Fruit fly (Drosophila melanogaster) whole organism, embryonic: Measurements from ENCODE around the gene CG12253.

Experiments used
- Bdp1 ChIP-seq: fragments of 200-800 bp; sonication (Bioruptor generic); optimal IDR thresholded peaks from 3 replicates; lab custom pipeline; 2016; ENCODE audit warnings: missing biosample characterization, missing genetic modification characterization
- C15 ChIP-seq: fragments of 200-800 bp; sonication (Bioruptor generic); IDR thresholded peaks from 3 replicates; pipeline ENCODE4 v1.3.6; 2022; ENCODE audit warnings: missing biosample characterization, missing genetic modification characterization
- CG10654 ChIP-seq: fragments of 200-800 bp; sonication (Bioruptor generic); optimal IDR thresholded peaks from 2 replicates; lab custom pipeline; 2016; ENCODE audit warnings: missing biosample characterization, missing genetic modification characterization
- CG12391 ChIP-seq: fragments of 200-800 bp; sonication (Bioruptor generic); optimal IDR thresholded peaks from 3 replicates; lab custom pipeline; 2018; ENCODE audit warnings: missing biosample characterization, mild to moderate bottlenecking, missing genetic modification characterization, moderate library complexity
- CG12659 ChIP-seq: fragments of 200-800 bp; sonication (Bioruptor generic); optimal IDR thresholded peaks from 3 replicates; lab custom pipeline; 2017; ENCODE audit warnings: mild to moderate bottlenecking, missing biosample characterization, missing genetic modification reagents, missing genetic modification characterization
- CG15514 ChIP-seq: fragments of 200-800 bp; sonication (Bioruptor generic); optimal IDR thresholded peaks from 3 replicates; lab custom pipeline; 2017; ENCODE audit warnings: missing biosample characterization, missing genetic modification characterization, mild to moderate bottlenecking, moderate library complexity, missing genetic modification reagents
- CG15601 ChIP-seq: fragments of 200-800 bp; sonication (Bioruptor generic); optimal IDR thresholded peaks from 3 replicates; lab custom pipeline; 2019; ENCODE audit warnings: missing biosample characterization, mild to moderate bottlenecking, missing genetic modification characterization, moderate library complexity
- CG17568 ChIP-seq: fragments of 200-800 bp; sonication (Bioruptor generic); optimal IDR thresholded peaks from 2 replicates; lab custom pipeline; 2018; ENCODE audit warnings: missing biosample characterization, mild to moderate bottlenecking, missing genetic modification characterization, moderate library complexity
- CG17612 ChIP-seq: fragments of 200-800 bp; sonication (Bioruptor generic); IDR thresholded peaks from 2 replicates; pipeline ENCODE4 v1.3.6; 2022; ENCODE audit warnings: missing biosample characterization, missing genetic modification characterization
- CG17829 ChIP-seq: fragments of 200-800 bp; optimal IDR thresholded peaks from 2 replicates; lab custom pipeline; 2019; ENCODE audit warnings: missing biosample characterization, mild to moderate bottlenecking, missing genetic modification characterization, moderate library complexity
- CG18011 ChIP-seq: fragments of 200-800 bp; sonication (Bioruptor generic); optimal IDR thresholded peaks from 2 replicates; lab custom pipeline; 2017; ENCODE audit warnings: missing biosample characterization, missing genetic modification characterization, mild to moderate bottlenecking, moderate library complexity, missing genotype
- CG32767 ChIP-seq: fragments of 200-800 bp; sonication (Bioruptor generic); IDR thresholded peaks from 2 replicates; pipeline ENCODE4 v1.3.6; 2022; ENCODE audit warnings: missing biosample characterization, missing genetic modification characterization
- CG3407 ChIP-seq: fragments of 200-800 bp; sonication (Bioruptor generic); optimal IDR thresholded peaks from 2 replicates; lab custom pipeline; 2018; ENCODE audit warnings: missing biosample characterization, mild to moderate bottlenecking, missing genetic modification characterization
- CG4282 ChIP-seq: fragments of 200-800 bp; sonication (Bioruptor generic); optimal IDR thresholded peaks from 2 replicates; lab custom pipeline; 2016; ENCODE audit warnings: missing biosample characterization, missing genetic modification characterization
- CG6175 ChIP-seq: fragments of 200-800 bp; sonication (Bioruptor generic); IDR thresholded peaks from 3 replicates; pipeline ENCODE4 v1.3.6; 2022; ENCODE audit warnings: missing biosample characterization, missing genetic modification characterization
- CG6689 ChIP-seq: fragments of 200-800 bp; sonication (Bioruptor generic); IDR thresholded peaks from 2 replicates; pipeline ENCODE4 v1.3.6; 2022; ENCODE audit warnings: missing biosample characterization, missing genetic modification characterization
- CG6791 ChIP-seq: fragments of 200-800 bp; sonication (Bioruptor generic); IDR thresholded peaks from 3 replicates; pipeline ENCODE4 v1.3.6; 2022; ENCODE audit warnings: missing biosample characterization, missing genetic modification characterization; ENCODE audit not compliant: partially characterized antibody
- CG7357 ChIP-seq: fragments of 200-800 bp; sonication (Bioruptor generic); IDR thresholded peaks from 3 replicates; pipeline ENCODE4 v1.3.6; 2022; ENCODE audit warnings: missing biosample characterization, missing genetic modification characterization
- CG8478 ChIP-seq: fragments of >200 bp; optimal IDR thresholded peaks from 2 replicates; lab custom pipeline; 2018
- CG9817 ChIP-seq: fragments of 200-800 bp; sonication (Bioruptor generic); optimal IDR thresholded peaks from 2 replicates; lab custom pipeline; 2018; ENCODE audit warnings: missing biosample characterization, mild to moderate bottlenecking, missing genetic modification characterization, moderate library complexity
- CoRest ChIP-seq: fragments of 200-800 bp; sonication (Bioruptor generic); optimal IDR thresholded peaks from 3 replicates; lab custom pipeline; 2018; ENCODE audit warnings: missing biosample characterization, mild to moderate bottlenecking, missing genetic modification characterization, moderate library complexity
- E2f2 ChIP-seq: fragments of 200-800 bp; sonication (Bioruptor generic); IDR thresholded peaks from 2 replicates; pipeline ENCODE4 v1.3.6; 2022; ENCODE audit warnings: missing biosample characterization, missing genetic modification characterization
- Ets65A ChIP-seq: fragments of 200-800 bp; sonication (Bioruptor generic); peaks from one replicate; lab custom pipeline; 2016; ENCODE audit warnings: missing biosample characterization, missing genetic modification characterization
- Hey ChIP-seq: fragments of 200-800 bp; sonication (Bioruptor generic); optimal IDR thresholded peaks from 3 replicates; lab custom pipeline; 2018; ENCODE audit warnings: missing biosample characterization, mild to moderate bottlenecking, missing genetic modification characterization
- NK7.1 ChIP-seq: fragments of 200-800 bp; sonication (Bioruptor generic); optimal IDR thresholded peaks from 3 replicates; lab custom pipeline; 2016; ENCODE audit warnings: missing biosample characterization, missing genetic modification characterization
- Nf-YC ChIP-seq: fragments of 200-800 bp; optimal IDR thresholded peaks from 3 replicates; lab custom pipeline; 2019; ENCODE audit warnings: missing biosample characterization, mild to moderate bottlenecking, missing genetic modification characterization, moderate library complexity
- ap ChIP-seq: fragments of 200-800 bp; sonication (Bioruptor generic); IDR thresholded peaks from 2 replicates; pipeline ENCODE4 v1.3.6; 2022; ENCODE audit warnings: missing biosample characterization, missing genetic modification characterization
- ase ChIP-seq: fragments of 200-800 bp; sonication (Bioruptor generic); IDR thresholded peaks from 3 replicates; pipeline ENCODE4 v1.3.6; 2022; ENCODE audit warnings: missing biosample characterization, missing genetic modification characterization
- az2 ChIP-seq: fragments of 200-800 bp; sonication (Bioruptor generic); optimal IDR thresholded peaks from 3 replicates; lab custom pipeline; 2016; ENCODE audit warnings: missing biosample characterization, missing genetic modification characterization
- cas ChIP-seq: fragments of 200-800 bp; sonication (Bioruptor generic); IDR thresholded peaks from 2 replicates; pipeline ENCODE4 v1.3.6; 2022; ENCODE audit warnings: missing biosample characterization, missing genetic modification characterization
- crc ChIP-seq: fragments of 200-800 bp; sonication (Bioruptor generic); optimal IDR thresholded peaks from 2 replicates; lab custom pipeline; 2016; ENCODE audit warnings: missing biosample characterization, missing genetic modification characterization
- crol ChIP-seq: fragments of 200-800 bp; sonication (Bioruptor generic); IDR thresholded peaks from 2 replicates; pipeline ENCODE4 v1.3.6; 2022; ENCODE audit warnings: missing biosample characterization, missing genetic modification characterization
- dati ChIP-seq: fragments of 200-800 bp; sonication (Bioruptor generic); IDR thresholded peaks from 2 replicates; pipeline ENCODE4 v1.3.6; 2022; ENCODE audit warnings: missing biosample characterization, missing genetic modification characterization
- esg ChIP-seq: fragments of 200-800 bp; sonication (Bioruptor generic); conservative IDR thresholded peaks from 2 replicates; pipeline ENCODE4 v1.3.6; 2022; ENCODE audit warnings: missing biosample characterization, missing genetic modification characterization
- fu2 ChIP-seq: fragments of 200-800 bp; sonication (Bioruptor generic); optimal IDR thresholded peaks from 2 replicates; lab custom pipeline; 2016; ENCODE audit warnings: missing biosample characterization, missing genetic modification characterization
- gt ChIP-seq: fragments of 200-800 bp; sonication (Bioruptor generic); IDR thresholded peaks from 2 replicates; pipeline ENCODE4 v1.3.6; 2022; ENCODE audit warnings: missing biosample characterization, missing genetic modification characterization
- h ChIP-seq: fragments of >200 bp; optimal IDR thresholded peaks from 2 replicates; lab custom pipeline; 2017
- hbn ChIP-seq: fragments of 200-800 bp; sonication (Bioruptor generic); IDR thresholded peaks from 2 replicates; pipeline ENCODE4 v1.3.6; 2022; ENCODE audit warnings: missing biosample characterization, missing genetic modification characterization; ENCODE audit not compliant: partially characterized antibody
- ind ChIP-seq: fragments of 200-800 bp; sonication (Bioruptor generic); optimal IDR thresholded peaks from 3 replicates; lab custom pipeline; 2016; ENCODE audit warnings: missing biosample characterization, missing genetic modification characterization
- lola ChIP-seq, 3 experiments: fragments of >200 bp in 2 of 3; fragments of 200-800 bp in 1 of 3; sonication (Bioruptor generic) in 1 of 3; optimal IDR thresholded peaks; 2 replicates each; lab custom pipeline; 2017 to 2019; ENCODE audit warnings: missing biosample characterization in 3 of 3, missing genetic modification characterization in 3 of 3, mild to moderate bottlenecking in 1 of 3, moderate library complexity in 1 of 3
- maf-S ChIP-seq: fragments of 200-800 bp; sonication (Bioruptor generic); optimal IDR thresholded peaks from 2 replicates; lab custom pipeline; 2016; ENCODE audit warnings: missing biosample characterization, missing genetic modification characterization
- nau ChIP-seq: fragments of 200-800 bp; sonication (Bioruptor generic); optimal IDR thresholded peaks from 3 replicates; lab custom pipeline; 2017; ENCODE audit warnings: missing biosample characterization, mild to moderate bottlenecking, missing genetic modification characterization, missing genetic modification reagents
- nerfin-1 ChIP-seq: fragments of 200-800 bp; sonication (Bioruptor generic); optimal IDR thresholded peaks from 3 replicates; lab custom pipeline; 2019; ENCODE audit warnings: missing biosample characterization, mild to moderate bottlenecking, missing genetic modification characterization, moderate library complexity
- pho ChIP-seq: fragments of 200-800 bp; sonication (Bioruptor generic); optimal IDR thresholded peaks from 2 replicates; lab custom pipeline; 2016; ENCODE audit warnings: missing biosample characterization, missing genetic modification characterization
- phol ChIP-seq: fragments of 200-800 bp; sonication (Bioruptor generic); optimal IDR thresholded peaks from 3 replicates; lab custom pipeline; 2018; ENCODE audit warnings: missing biosample characterization, mild to moderate bottlenecking, missing genetic modification characterization, moderate library complexity
- schlank ChIP-seq: fragments of 200-800 bp; sonication (Bioruptor generic); optimal IDR thresholded peaks from 2 replicates; lab custom pipeline; 2018; ENCODE audit warnings: missing biosample characterization, mild to moderate bottlenecking, missing genetic modification characterization
- sens-2 ChIP-seq: fragments of 200-800 bp; sonication (Bioruptor generic); IDR thresholded peaks from 2 replicates; pipeline ENCODE4 v1.3.6; 2022; ENCODE audit warnings: missing biosample characterization, missing genetic modification characterization
- slou ChIP-seq: fragments of 200-800 bp; sonication (Bioruptor generic); optimal IDR thresholded peaks from 3 replicates; lab custom pipeline; 2016; ENCODE audit warnings: missing biosample characterization, missing genetic modification characterization
- stwl ChIP-seq: fragments of 200-800 bp; sonication (Bioruptor generic); optimal IDR thresholded peaks from 3 replicates; lab custom pipeline; 2018; ENCODE audit warnings: missing biosample characterization, mild to moderate bottlenecking, missing genetic modification characterization, moderate library complexity
- toy ChIP-seq: fragments of 200-800 bp; sonication (Bioruptor generic); IDR thresholded peaks from 2 replicates; pipeline ENCODE4 v1.3.6; 2022; ENCODE audit warnings: missing biosample characterization, missing genetic modification characterization
- trh ChIP-seq: fragments of 200-800 bp; sonication (Bioruptor generic); optimal IDR thresholded peaks from 2 replicates; lab custom pipeline; 2016; ENCODE audit warnings: missing biosample characterization, missing genetic modification characterization
- unc-4 ChIP-seq: fragments of 200-800 bp; sonication (Bioruptor generic); IDR thresholded peaks from 2 replicates; pipeline ENCODE4 v1.3.6; 2022; ENCODE audit warnings: missing biosample characterization, missing genetic modification characterization; ENCODE audit not compliant: partially characterized antibody

The CG12253 gene

dm6 chr2L:10986138-10986537 lies 1.5 kb upstream of the CG12253 start (continued):
- no peak for TF ChIP-seq Hey (tag; lab: Kevin White, UChicago)
- no peak for TF ChIP-seq CG3407 (GFP tag; lab: Kevin White, UChicago)
- TF ChIP-seq CG6689 (GFP tag; lab: Robert Waterston, UW): peak; percentile 63
- no peak for TF ChIP-seq h (lab: Kevin White, UChicago)
- TF ChIP-seq esg: peak; percentile 39
- TF ChIP-seq CG12659 (GFP tag; lab: Kevin White, UChicago): no peak
- TF ChIP-seq toy (GFP tag; lab: Robert Waterston, UW): no peak
- no peak for TF ChIP-seq CG6791 (GFP tag; lab: Robert Waterston, UW)
- TF ChIP-seq phol (tag; lab: Kevin White, UChicago): peak; percentile 54
- peak; percentile 26; the same call in 1 of the 2 replicates for TF ChIP-seq CG17612
- TF ChIP-seq NK7.1 (GFP tag; lab: Kevin White, UChicago): no peak
- TF ChIP-seq nau: no peak
- TF ChIP-seq trh (GFP tag; lab: Kevin White, UChicago): no peak
- TF ChIP-seq CG12391: peak; percentile 7
- TF ChIP-seq CG4282 (GFP tag; lab: Kevin White, UChicago): no peak

DNA sequence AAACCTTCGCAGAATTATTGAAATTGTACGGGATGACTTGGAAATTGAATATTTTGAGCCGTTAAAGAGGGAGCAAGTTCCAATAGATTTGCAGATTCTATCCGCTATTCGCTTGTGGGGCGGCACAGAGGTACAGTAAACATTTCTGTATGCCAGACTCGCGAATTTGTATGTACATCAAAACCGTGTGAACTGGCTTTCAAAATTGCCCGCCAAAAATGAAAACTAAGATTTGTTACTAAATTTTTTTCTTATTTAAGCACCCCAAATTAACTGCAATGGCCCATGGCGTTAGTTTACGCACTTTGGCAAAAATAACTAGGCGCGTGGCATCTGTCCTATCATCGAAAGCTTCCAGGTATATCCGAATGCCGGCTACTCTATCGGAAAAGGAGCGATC lies 420 bp downstream of the CG12253 start:
- TF ChIP-seq E2f2 (GFP tag; lab: Robert Waterston, UW): peak; percentile 65
- TF ChIP-seq CG7357 (GFP tag; lab: Robert Waterston, UW): no peak
- TF ChIP-seq crc (GFP tag; lab: Kevin White, UChicago): no peak
- no peak for TF ChIP-seq az2
- TF ChIP-seq nerfin-1 (tag; lab: Kevin White, UChicago): no peak
- no peak for TF ChIP-seq CG18011 (GFP tag; lab: Kevin White, UChicago)
- TF ChIP-seq pho (GFP tag; lab: Kevin White, UChicago): no peak
- no peak for TF ChIP-seq unc-4 (GFP tag; lab: Robert Waterston, UW)
- TF ChIP-seq CG10654 (GFP tag; lab: Kevin White, UChicago): no peak
- peak; percentile 83 for TF ChIP-seq CG15514 (GFP tag; lab: Kevin White, UChicago)
- TF ChIP-seq sens-2 (GFP tag; lab: Robert Waterston, UW): no peak
- no peak for TF ChIP-seq C15 (GFP tag; lab: Robert Waterston, UW)
- TF ChIP-seq ap: no peak
- TF ChIP-seq CG8478 (lab: Kevin White, UChicago): no peak
- TF ChIP-seq CG32767: peak; percentile 78
- no peak for TF ChIP-seq CG17829 (tag; lab: Kevin White, UChicago)
- TF ChIP-seq NK7.1 (GFP tag; lab: Kevin White, UChicago): no peak
- TF ChIP-seq CG6175 (GFP tag; lab: Robert Waterston, UW): no peak
- no peak for TF ChIP-seq Nf-YC (tag; lab: Kevin White, UChicago)
- TF ChIP-seq lola (GFP tag; optimal IDR thresholded peaks at IDR 0.05; lab: Kevin White, UChicago): no peak
- no peak for TF ChIP-seq ase (GFP tag; lab: Robert Waterston, UW)
- no peak for TF ChIP-seq hbn (GFP tag; lab: Robert Waterston, UW)
- no peak for TF ChIP-seq CoRest (tag; lab: Kevin White, UChicago)
- no peak for TF ChIP-seq slou (GFP tag; lab: Kevin White, UChicago)
- no peak for TF ChIP-seq crol (GFP tag; lab: Robert Waterston, UW)
- no peak for TF ChIP-seq CG17568
- no peak for TF ChIP-seq CG9817 (tag; lab: Kevin White, UChicago)
- TF ChIP-seq ind (GFP tag; lab: Kevin White, UChicago): no peak
- TF ChIP-seq fu2 (GFP tag; lab: Kevin White, UChicago): no peak
- no peak for TF ChIP-seq gt (GFP tag; lab: Robert Waterston, UW)
- TF ChIP-seq CG15601 (tag; lab: Kevin White, UChicago): no peak
- no peak for TF ChIP-seq dati (GFP tag; lab: Robert Waterston, UW)
- peak; percentile 43 for TF ChIP-seq Ets65A
- TF ChIP-seq maf-S: no peak
- TF ChIP-seq Bdp1: no peak
- TF ChIP-seq schlank (tag; lab: Kevin White, UChicago): no peak
- no peak for TF ChIP-seq cas (GFP tag; lab: Robert Waterston, UW)
- TF ChIP-seq stwl: no peak
